Worm (Caenorhabditis elegans) whole organism, late embryonic: Measurements from ENCODE around the gene lgmn-1.

Experiments
- eyg-1 ChIP-seq: sonication (generic microtip); optimal IDR thresholded peaks from 2 replicates; lab custom pipeline; 2016; ENCODE audit warnings: missing genotype, missing genetic modification characterization, missing compliant biosample characterization
- fax-1 ChIP-seq: sonication (generic microtip); optimal IDR thresholded peaks from 2 replicates; lab custom pipeline; 2016; ENCODE audit warnings: missing genotype, missing genetic modification characterization, missing compliant biosample characterization
- hlh-13 ChIP-seq: fragments of 200-800 bp; sonication (Bioruptor generic); optimal IDR thresholded peaks from 2 replicates; lab custom pipeline; 2018; ENCODE audit warnings: mild to moderate bottlenecking, missing genetic modification characterization, missing compliant biosample characterization

- no peak for TF ChIP-seq eyg-1 (tag; lab: Kevin White, UChicago)
- no peak for TF ChIP-seq fax-1 (tag; lab: Kevin White, UChicago)
- no peak for TF ChIP-seq hlh-13 (GFP tag; lab: Kevin White, UChicago)
Measured at ce11 chrV:12477139-12477538, 35.7 kb upstream of the lgmn-1 start.
